Worm (Caenorhabditis elegans): ENCODE results near the gene Y39A1A.16.
A peak's percentile ranks its signal among the peaks of the same experiment; 100 is the strongest.

Y39A1A.16 gene

ce11 chrIII:10634034-10634433, 45.0 kb upstream of the Y39A1A.16 start (continued):
- TF ChIP-seq blmp-1 (tag; optimal IDR thresholded peaks at IDR 0.05; ENCODE audit: insufficient read depth), result peak; percentile 57

- no peak for TF ChIP-seq snpc-4 (tag; optimal IDR thresholded peaks at IDR 0.05)
- TF ChIP-seq ztf-11 (tag; optimal IDR thresholded peaks at IDR 0.05), result no peak
- TF ChIP-seq unc-55 (GFP tag; optimal IDR thresholded peaks at IDR 0.05), result no peak
- TF ChIP-seq fos-1 (tag; optimal IDR thresholded peaks at IDR 0.05), result peak; percentile 32
- TF ChIP-seq ceh-16 (tag; optimal IDR thresholded peaks at IDR 0.05), result no peak
- TF ChIP-seq zag-1 (tag; optimal IDR thresholded peaks at IDR 0.05), result peak; percentile 17
- no peak for TF ChIP-seq sma-3 (GFP tag; optimal IDR thresholded peaks at IDR 0.05)
- TF ChIP-seq blmp-1 (tag; optimal IDR thresholded peaks at IDR 0.05; ENCODE audit: insufficient read depth), result no peak
- peak; percentile 57 for TF ChIP-seq Y55F3AM.14 (GFP tag; optimal IDR thresholded peaks at IDR 0.05)
These were observed 44.5 kb upstream of the Y39A1A.16 start for ce11 chrIII:10634576-10634975.

ce11 chrIII:10636493-10637031, 42.5 kb upstream of the Y39A1A.16 start:
- TF ChIP-seq nhr-129 (tag; optimal IDR thresholded peaks at IDR 0.05) (peak; percentile 32), egl-27 (tag; optimal IDR thresholded peaks at IDR 0.05) (peak; percentile 32), nhr-10 (tag; optimal IDR thresholded peaks at IDR 0.05) (no peak), blmp-1 (tag; optimal IDR thresholded peaks at IDR 0.05; ENCODE audit: insufficient read depth) (peak; percentile 44), sma-3 (GFP tag; optimal IDR thresholded peaks at IDR 0.05) (no peak), F13H6.1 (tag; optimal IDR thresholded peaks at IDR 0.05) (peak; percentile 82), ceh-16 (tag; optimal IDR thresholded peaks at IDR 0.05) (no peak), sma-9 (GFP tag; optimal IDR thresholded peaks at IDR 0.05) (peak; percentile 41), sma-9 (tag; optimal IDR thresholded peaks at IDR 0.05) (no peak), fos-1 (tag; optimal IDR thresholded peaks at IDR 0.05) (peak; percentile 33), ztf-11 (tag; optimal IDR thresholded peaks at IDR 0.05) (no peak), sem-4 (tag; optimal IDR thresholded peaks at IDR 0.05) (no peak)

- TF ChIP-seq dmd-4 (tag; optimal IDR thresholded peaks at IDR 0.05) (no peak), snpc-4 (tag; optimal IDR thresholded peaks at IDR 0.05) (no peak), unc-55 (GFP tag; optimal IDR thresholded peaks at IDR 0.05) (no peak), ZK546.5 (tag; optimal IDR thresholded peaks at IDR 0.05) (no peak), nhr-6 (tag; optimal IDR thresholded peaks at IDR 0.05) (no peak), fos-1 (tag; optimal IDR thresholded peaks at IDR 0.05) (no peak), C34F6.9 (tag; optimal IDR thresholded peaks at IDR 0.05) (no peak), nhr-237 (tag; optimal IDR thresholded peaks at IDR 0.05) (no peak), elt-1 (tag; optimal IDR thresholded peaks at IDR 0.05) (no peak), sma-9 (GFP tag; optimal IDR thresholded peaks at IDR 0.05) (no peak), sma-9 (tag; optimal IDR thresholded peaks at IDR 0.05) (no peak), lin-13 (GFP tag; optimal IDR thresholded peaks at IDR 0.05) (no peak), nhr-21 (tag; optimal IDR thresholded peaks at IDR 0.05) (no peak), ceh-16 (tag; optimal IDR thresholded peaks at IDR 0.05) (no peak), ztf-1 (GFP tag; conservative IDR thresholded peaks at IDR 0.05) (no peak), nhr-11 (tag; optimal IDR thresholded peaks at IDR 0.05) (no peak), nhr-77 (tag; optimal IDR thresholded peaks at IDR 0.05) (no peak), gmeb-1 (tag; optimal IDR thresholded peaks at IDR 0.05) (no peak), blmp-1 (tag; optimal IDR thresholded peaks at IDR 0.05; ENCODE audit: insufficient read depth) (no peak), mbf-1 (tag; optimal IDR thresholded peaks at IDR 0.05) (no peak)
These were observed 41.1 kb upstream of the Y39A1A.16 start for ce11 chrIII:10637933-10638332.

- TF ChIP-seq unc-55 (GFP tag; optimal IDR thresholded peaks at IDR 0.05) (peak; percentile 60), unc-62 (GFP tag; optimal IDR thresholded peaks at IDR 0.05) (no peak)
These were observed 40.6 kb upstream of the Y39A1A.16 start, which contains the start of gene Y39A1A.27 for ce11 chrIII:10638339-10639021. Gene Y39A1A.27, plus strand, starts transcription at chrIII:10638971.

- TF ChIP-seq nhr-21 (tag; optimal IDR thresholded peaks at IDR 0.05) (peak; percentile 10), mab-5 (tag; optimal IDR thresholded peaks at IDR 0.05) (no peak), dmd-4 (tag; optimal IDR thresholded peaks at IDR 0.05) (no peak), sem-4 (tag; optimal IDR thresholded peaks at IDR 0.05) (no peak), zag-1 (tag; optimal IDR thresholded peaks at IDR 0.05) (no peak), nhr-237 (tag; optimal IDR thresholded peaks at IDR 0.05) (no peak), gmeb-1 (tag; optimal IDR thresholded peaks at IDR 0.05) (peak; percentile 87), lin-39 (tag; optimal IDR thresholded peaks at IDR 0.05) (no peak), nhr-12 (tag; optimal IDR thresholded peaks at IDR 0.05) (no peak), mdl-1 (tag; optimal IDR thresholded peaks at IDR 0.05) (no peak), aly-2 (tag; optimal IDR thresholded peaks at IDR 0.05) (no peak), nhr-77 (tag; optimal IDR thresholded peaks at IDR 0.05) (no peak), ZK546.5 (tag; optimal IDR thresholded peaks at IDR 0.05) (no peak), lin-11 (tag; optimal IDR thresholded peaks at IDR 0.05) (peak; percentile 52), ztf-11 (tag; optimal IDR thresholded peaks at IDR 0.05) (no peak), ceh-16 (tag; optimal IDR thresholded peaks at IDR 0.05) (no peak), sma-3 (GFP tag; optimal IDR thresholded peaks at IDR 0.05) (peak; percentile 15), ztf-1 (GFP tag; conservative IDR thresholded peaks at IDR 0.05) (no peak), nhr-6 (tag; optimal IDR thresholded peaks at IDR 0.05) (no peak), mbf-1 (tag; optimal IDR thresholded peaks at IDR 0.05) (no peak), egl-27 (tag; optimal IDR thresholded peaks at IDR 0.05) (no peak), ceh-82 (tag; optimal IDR thresholded peaks at IDR 0.05) (no peak), snpc-4 (tag; optimal IDR thresholded peaks at IDR 0.05) (no peak), elt-1 (tag; optimal IDR thresholded peaks at IDR 0.05) (no peak), crh-2 (tag; optimal IDR thresholded peaks at IDR 0.05) (peak; percentile 25), ama-1 (optimal IDR thresholded peaks at IDR 0.05) (no peak), nhr-129 (tag; optimal IDR thresholded peaks at IDR 0.05) (peak; percentile 51)
These were observed 36.3 kb upstream of the Y39A1A.16 start, which contains the start of the genes dhs-11 and orc-1 for ce11 chrIII:10642781-10643180. Gene dhs-11, minus strand, starts transcription at chrIII:10642865. Gene orc-1, plus strand, starts transcription at chrIII:10643129.
